Worm (Caenorhabditis elegans) whole organism, midembryonic: ENCODE results near the gene btb-16.

ENCODE experiments used
- T22C8.4 ChIP-seq: fragments of 200-800 bp; sonication (Bioruptor generic); IDR thresholded peaks from 2 replicates; pipeline ENCODE4 v1.3.6; 2022; ENCODE audit warnings: missing genetic modification characterization, missing compliant biosample characterization
- flt-1 ChIP-seq: fragments of 200-800 bp; sonication (Bioruptor generic); IDR thresholded peaks from 2 replicates; pipeline ENCODE4 v1.3.6; 2022; ENCODE audit warnings: missing genetic modification characterization, missing compliant biosample characterization
- klf-2 ChIP-seq: fragments of 200-800 bp; sonication (Bioruptor generic); conservative IDR thresholded peaks from 2 replicates; pipeline ENCODE4 v1.3.6; 2022; ENCODE audit warnings: missing genetic modification reagents, missing genetic modification characterization, missing compliant biosample characterization
- tab-1 ChIP-seq: fragments of 200-800 bp; sonication (Bioruptor generic); IDR thresholded peaks from 2 replicates; pipeline ENCODE4 v1.3.6; 2022; ENCODE audit warnings: missing genetic modification characterization, missing compliant biosample characterization

ce11 chrII:3296644-3297043, at the start of gene btb-16:
- TF ChIP-seq klf-2 (GFP tag; lab: Robert Waterston, UW) (no peak), flt-1 (no peak), tab-1 (GFP tag; lab: Robert Waterston, UW) (no peak), T22C8.4 (GFP tag; lab: Robert Waterston, UW) (no peak)
